Worm (Caenorhabditis elegans): Measurements from ENCODE around the gene F14H3.5.

F14H3.5 gene

DNA sequence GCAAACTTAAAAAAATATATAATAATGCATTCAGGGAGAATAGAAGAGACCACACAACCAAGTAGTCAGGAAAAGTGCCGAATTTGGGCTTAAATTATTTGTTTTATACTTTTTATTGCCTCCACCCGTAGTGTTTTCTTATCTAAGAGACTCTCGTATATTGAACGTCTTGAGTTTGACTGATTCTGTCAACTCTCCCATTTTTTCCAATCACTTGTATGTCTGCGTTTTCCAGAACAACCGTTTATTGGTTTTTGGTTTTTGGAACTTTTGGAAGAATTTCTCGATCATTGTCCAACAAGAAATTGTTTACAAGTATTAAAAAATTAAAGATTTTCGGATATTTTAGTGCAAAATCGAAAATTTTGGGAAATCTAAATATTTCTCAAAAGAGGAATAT, 13.2 kb downstream of the F14H3.5 start:
- TF ChIP-seq ztf-11 (tag; optimal IDR thresholded peaks at IDR 0.05): no peak
- no peak for TF ChIP-seq nfya-1 (tag; optimal IDR thresholded peaks at IDR 0.05; ENCODE audit: insufficient read depth)
- peak; percentile 28 for TF ChIP-seq pha-4 (tag; optimal IDR thresholded peaks at IDR 0.05)
- peak; percentile 53 for TF ChIP-seq pqm-1 (tag; optimal IDR thresholded peaks at IDR 0.05)
- no peak for TF ChIP-seq elt-3 (tag; optimal IDR thresholded peaks at IDR 0.05)
- peak; percentile 81 for TF ChIP-seq elt-2 (tag; optimal IDR thresholded peaks at IDR 0.05)
- no peak for TF ChIP-seq nhr-77 (tag; optimal IDR thresholded peaks at IDR 0.05)
- TF ChIP-seq nhr-28 (tag; optimal IDR thresholded peaks at IDR 0.05): no peak
- no peak for TF ChIP-seq sea-2 (GFP tag; optimal IDR thresholded peaks at IDR 0.05)

DNA sequence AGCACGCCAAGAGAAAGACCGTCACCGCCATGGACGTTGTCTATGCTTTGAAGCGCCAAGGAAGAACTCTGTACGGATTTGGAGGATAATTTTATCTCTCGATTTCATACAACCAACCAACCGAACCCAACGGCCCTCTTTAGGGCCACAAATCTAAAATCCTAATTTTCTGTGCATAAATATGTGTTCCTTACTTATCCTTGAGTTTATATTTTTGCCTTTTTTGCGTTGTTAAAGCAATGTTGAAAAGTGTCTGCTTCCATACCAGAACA, 14.2 kb downstream of the F14H3.5 start:
- no peak for TF ChIP-seq nhr-76 (tag; optimal IDR thresholded peaks at IDR 0.05)
- no peak for TF ChIP-seq ceh-82 (tag; optimal IDR thresholded peaks at IDR 0.05)
- no peak for TF ChIP-seq pqm-1 (tag; optimal IDR thresholded peaks at IDR 0.05)
- no peak for TF ChIP-seq nhr-43 (tag; optimal IDR thresholded peaks at IDR 0.05; ENCODE audit: poor library complexity, severe bottlenecking)
- TF ChIP-seq aly-2 (tag; optimal IDR thresholded peaks at IDR 0.05): no peak
- no peak for TF ChIP-seq ztf-4 (tag; optimal IDR thresholded peaks at IDR 0.05)
- TF ChIP-seq lin-39 (tag; optimal IDR thresholded peaks at IDR 0.05): no peak
- no peak for TF ChIP-seq ceh-9 (tag; optimal IDR thresholded peaks at IDR 0.05)
- no peak for TF ChIP-seq R02D3.7 (tag; optimal IDR thresholded peaks at IDR 0.05)
- TF ChIP-seq mdl-1 (tag; optimal IDR thresholded peaks at IDR 0.05): no peak

DNA sequence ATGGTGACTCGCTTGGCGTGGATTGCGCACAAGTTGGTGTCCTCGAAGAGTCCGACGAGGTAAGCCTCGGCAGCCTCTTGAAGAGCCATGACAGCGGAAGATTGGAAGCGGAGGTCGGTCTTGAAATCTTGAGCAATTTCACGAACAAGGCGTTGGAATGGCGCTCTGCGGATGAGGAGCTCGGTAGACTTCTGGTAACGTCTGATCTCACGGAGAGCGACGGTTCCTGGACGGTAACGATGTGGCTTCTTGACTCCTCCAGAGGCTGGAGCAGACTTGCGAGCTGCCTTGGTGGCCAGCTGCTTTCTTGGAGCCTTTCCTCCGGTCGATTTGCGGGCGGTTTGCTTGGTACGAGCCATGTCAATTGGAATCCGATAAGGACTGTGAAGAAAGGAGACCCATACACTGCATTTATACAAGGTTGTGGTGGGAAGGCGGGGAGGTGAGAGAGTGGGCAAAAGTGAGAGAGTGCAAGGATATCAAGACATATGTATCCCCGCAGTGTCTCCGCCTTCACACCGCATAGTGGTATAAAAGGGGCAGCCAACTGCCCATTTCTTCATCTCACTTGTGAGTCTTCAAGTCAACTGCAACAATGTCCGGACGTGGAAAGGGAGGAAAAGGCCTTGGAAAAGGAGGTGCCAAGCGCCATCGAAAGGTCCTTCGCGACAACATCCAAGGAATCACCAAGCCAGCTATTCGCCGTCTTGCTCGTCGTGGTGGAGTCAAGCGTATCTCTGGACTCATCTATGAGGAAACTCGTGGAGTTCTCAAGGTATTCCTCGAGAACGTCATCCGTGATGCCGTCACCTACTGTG, 14.7 kb downstream of the F14H3.5 start, which contains the start of the genes his-2 and his-1:
his-2 (minus strand) TSS at position 359 of the 818 bp plus-strand sequence.
his-1 (plus strand) TSS at position 596 of the 818 bp plus-strand sequence.
- TF ChIP-seq nhr-25 (tag; optimal IDR thresholded peaks at IDR 0.05): peak; percentile 34

DNA sequence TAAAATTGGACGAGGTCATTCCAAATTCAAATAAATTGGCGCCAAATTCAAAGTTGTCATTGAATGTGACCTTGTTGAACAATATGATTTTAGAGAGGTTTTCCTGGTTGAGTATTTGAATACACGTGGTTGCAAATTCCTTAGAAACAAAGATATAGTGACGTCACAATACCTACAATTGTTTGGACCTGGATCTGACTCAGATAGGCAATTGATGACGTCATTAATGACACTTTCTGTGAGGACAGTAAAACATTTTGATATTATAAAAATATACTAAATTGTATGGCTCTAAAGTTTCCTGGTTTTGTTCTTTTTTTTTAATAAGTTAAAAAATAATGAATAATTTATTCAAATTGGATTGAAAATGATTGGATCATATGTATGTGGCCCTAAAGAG, 15.4 kb downstream of the F14H3.5 start:
- TF ChIP-seq nhr-23 (tag; optimal IDR thresholded peaks at IDR 0.05) (no peak), fos-1 (tag; optimal IDR thresholded peaks at IDR 0.05) (no peak), lin-15B (tag; optimal IDR thresholded peaks at IDR 0.05) (no peak)

DNA sequence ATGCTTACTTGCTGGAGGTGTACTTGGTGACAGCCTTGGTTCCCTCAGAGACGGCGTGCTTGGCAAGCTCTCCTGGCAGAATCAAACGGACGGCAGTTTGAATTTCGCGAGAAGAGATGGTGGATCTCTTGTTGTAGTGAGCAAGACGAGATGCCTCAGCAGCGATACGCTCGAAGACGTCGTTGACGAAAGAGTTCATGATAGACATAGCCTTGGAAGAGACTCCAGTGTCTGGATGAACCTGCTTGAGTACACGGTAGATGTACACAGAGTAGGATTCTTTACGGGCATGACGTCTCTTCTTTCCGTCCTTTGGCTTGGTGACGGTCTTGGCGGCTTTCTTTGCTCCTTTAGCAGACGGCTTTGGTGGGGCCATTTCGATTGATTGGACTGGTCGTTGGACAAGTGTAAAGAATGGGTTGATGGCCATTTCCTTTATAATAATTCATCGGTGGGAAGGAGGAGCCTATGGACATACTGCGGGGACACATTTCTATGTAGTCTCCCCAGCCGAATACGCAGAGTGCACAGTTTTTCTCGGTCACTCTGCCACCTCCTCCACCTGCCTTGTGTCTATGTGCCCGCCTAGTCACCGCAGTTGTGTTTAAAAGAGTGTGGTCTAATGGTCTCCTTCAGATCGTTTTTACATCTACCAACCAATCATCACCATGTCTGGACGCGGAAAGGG, 16.6 kb downstream of the F14H3.5 start, which contains the start of the genes his-4 and his-3:
his-4 (minus strand) TSS at position 376 of the 688 bp plus-strand sequence.
his-3 (plus strand) TSS at position 669 of the 688 bp plus-strand sequence.
- TF ChIP-seq elt-1 (tag; optimal IDR thresholded peaks at IDR 0.05): peak; percentile 11
- TF ChIP-seq nhr-25 (tag; optimal IDR thresholded peaks at IDR 0.05): peak; percentile 93
- peak; percentile 41 for TF ChIP-seq pqm-1 (tag; optimal IDR thresholded peaks at IDR 0.05)
- peak; percentile 60 for TF ChIP-seq elt-2 (tag; optimal IDR thresholded peaks at IDR 0.05)
- TF ChIP-seq nhr-23 (tag; optimal IDR thresholded peaks at IDR 0.05): peak; percentile 30
- TF ChIP-seq pha-4 (tag; optimal IDR thresholded peaks at IDR 0.05): peak; percentile 68
- TF ChIP-seq snpc-4 (tag; optimal IDR thresholded peaks at IDR 0.05): peak; percentile 28

DNA sequence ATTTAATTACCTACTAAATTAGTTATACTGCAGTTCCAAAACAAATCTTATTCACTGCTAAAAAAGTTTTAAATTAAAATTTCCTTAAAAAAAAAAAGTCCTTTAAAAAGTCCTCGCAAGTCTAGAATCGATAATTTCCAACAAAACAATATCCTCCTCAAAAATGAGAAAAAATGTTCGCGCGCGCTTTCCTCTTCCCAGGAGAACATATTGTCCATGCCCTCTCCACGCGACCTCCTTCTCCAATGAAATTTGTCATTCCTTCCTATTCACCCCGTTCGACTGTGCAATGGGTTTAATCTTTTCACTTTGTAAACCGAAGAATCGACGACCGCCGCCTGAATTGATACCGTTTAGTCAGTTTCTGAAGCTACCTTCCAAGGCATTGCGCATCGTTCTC, 20.7 kb downstream of the F14H3.5 start, which contains the start of gene T10C6.10:
T10C6.10 (plus strand) TSS at position 248 of the 400 bp plus-strand sequence.
- TF ChIP-seq lin-39 (tag; optimal IDR thresholded peaks at IDR 0.05): no peak
- TF ChIP-seq elt-1 (tag; optimal IDR thresholded peaks at IDR 0.05): no peak
- TF ChIP-seq R02D3.7 (tag; optimal IDR thresholded peaks at IDR 0.05): no peak
- TF ChIP-seq daf-12 (tag; optimal IDR thresholded peaks at IDR 0.05): no peak
- no peak for TF ChIP-seq snpc-4 (tag; optimal IDR thresholded peaks at IDR 0.05)
- no peak for TF ChIP-seq nhr-23 (tag; optimal IDR thresholded peaks at IDR 0.05)
- no peak for TF ChIP-seq lin-15B (tag; optimal IDR thresholded peaks at IDR 0.05)

DNA sequence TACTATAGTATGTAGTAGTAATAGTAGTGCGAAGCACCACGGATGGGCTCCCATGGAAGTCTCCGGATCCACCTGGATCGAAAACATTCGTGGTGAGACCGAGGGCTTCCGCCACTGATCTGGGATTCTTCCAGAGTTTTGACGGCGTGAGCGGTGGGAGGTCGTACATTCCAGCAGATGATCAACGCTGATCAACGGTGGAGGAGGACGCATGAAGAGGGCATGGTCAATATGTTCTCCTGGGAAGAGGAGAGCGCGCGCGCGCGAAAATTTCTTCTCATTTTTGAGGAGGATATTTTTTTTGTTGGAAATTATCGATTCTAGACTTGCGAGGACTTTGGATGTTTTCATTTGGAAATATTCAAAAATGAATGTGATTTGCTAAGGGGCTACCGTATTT, 23.4 kb downstream of the F14H3.5 start:
- no peak for TF ChIP-seq zag-1 (tag; optimal IDR thresholded peaks at IDR 0.05)

Data from whole organism, L3 larva.